Worm (Caenorhabditis elegans) whole organism, L2 larva: Measurements from ENCODE around the gene K08F9.3.
A peak's percentile ranks its signal among the peaks of the same experiment; 100 is the strongest.
"Not testable (repeated sequence)": the region's sequence is repeated elsewhere in the genome, so short reads cannot be mapped to it uniquely, and the experiment has no call there.

Experiments
- C34F6.9 ChIP-seq: fragments of 150-350 bp; optimal IDR thresholded peaks from 2 replicates; lab custom pipeline; 2014; ENCODE audit warnings: missing biosample characterization, missing genetic modification characterization
- F13H6.1 ChIP-seq: sonication (generic microtip); optimal IDR thresholded peaks from 2 replicates; lab custom pipeline; 2016; ENCODE audit warnings: missing genetic modification characterization, missing compliant biosample characterization
- R02D3.7 ChIP-seq: fragments of 150-350 bp; optimal IDR thresholded peaks from 2 replicates; lab custom pipeline; 2014; ENCODE audit warnings: missing biosample characterization, missing genetic modification characterization
- Y55F3AM.14 ChIP-seq: fragments of 200-800 bp; sonication (Bioruptor generic); optimal IDR thresholded peaks from 2 replicates; lab custom pipeline; 2018; ENCODE audit warnings: mild to moderate bottlenecking, missing genetic modification characterization, missing compliant biosample characterization
- aly-2 ChIP-seq: fragments of 150-350 bp; optimal IDR thresholded peaks from 2 replicates; lab custom pipeline; 2014; ENCODE audit warnings: missing biosample characterization, missing genetic modification characterization
- blmp-1 ChIP-seq: sonication (generic microtip); optimal IDR thresholded peaks from 2 replicates; lab custom pipeline; 2017; ENCODE audit warnings: missing genetic modification characterization, mild to moderate bottlenecking, missing compliant biosample characterization, antibody characterized with exemption, moderate library complexity; ENCODE audit not compliant: insufficient read depth
- ceh-16 ChIP-seq: fragments of 150-350 bp; optimal IDR thresholded peaks from 2 replicates; lab custom pipeline; 2014; ENCODE audit warnings: missing biosample characterization, missing genetic modification characterization
- ceh-82 ChIP-seq: fragments of 150-350 bp; optimal IDR thresholded peaks from 2 replicates; lab custom pipeline; 2014; ENCODE audit warnings: missing biosample characterization, missing genetic modification characterization
- crh-2 ChIP-seq: sonication (generic microtip); optimal IDR thresholded peaks from 2 replicates; lab custom pipeline; 2017; ENCODE audit warnings: missing biosample characterization, missing genetic modification characterization
- dmd-4 ChIP-seq: sonication (generic microtip); optimal IDR thresholded peaks from 2 replicates; lab custom pipeline; 2017; ENCODE audit warnings: missing biosample characterization, missing genetic modification characterization
- egl-27 ChIP-seq: sonication (generic microtip); optimal IDR thresholded peaks from 3 replicates; lab custom pipeline; 2017; ENCODE audit warnings: missing biosample characterization, missing genetic modification reagents, missing genetic modification characterization
- elt-1 ChIP-seq: fragments of 150-350 bp; optimal IDR thresholded peaks from 2 replicates; lab custom pipeline; 2014; ENCODE audit warnings: missing biosample characterization, missing genetic modification characterization
- elt-3 ChIP-seq: sonication (generic microtip); optimal IDR thresholded peaks from 2 replicates; lab custom pipeline; 2017; ENCODE audit warnings: missing biosample characterization, missing genetic modification characterization
- fos-1 ChIP-seq: fragments of 150-350 bp; optimal IDR thresholded peaks from 2 replicates; lab custom pipeline; 2014; ENCODE audit warnings: missing biosample characterization, missing genetic modification characterization
- gmeb-1 ChIP-seq: fragments of 150-350 bp; optimal IDR thresholded peaks from 2 replicates; lab custom pipeline; 2014; ENCODE audit warnings: missing biosample characterization, missing genetic modification characterization
- lin-11 ChIP-seq: fragments of 150-350 bp; sonication (generic microtip); optimal IDR thresholded peaks from 2 replicates; lab custom pipeline; 2014; ENCODE audit warnings: missing biosample characterization, missing genetic modification characterization, inconsistent platforms, mixed read lengths
- lin-13 ChIP-seq: fragments of 150-350 bp; optimal IDR thresholded peaks from 2 replicates; lab custom pipeline; 2014; ENCODE audit warnings: missing biosample characterization, missing genetic modification reagents, missing genetic modification characterization
- lin-39 ChIP-seq: fragments of 150-350 bp; optimal IDR thresholded peaks from 2 replicates; lab custom pipeline; 2014; ENCODE audit warnings: missing biosample characterization, missing genetic modification reagents, missing genetic modification characterization
- lsy-2 ChIP-seq, 2 experiments: fragments of 150-350 bp in 1 of 2; sonication (generic microtip) in 1 of 2; optimal IDR thresholded peaks; 2 replicates each; lab custom pipeline; 2014 to 2017; ENCODE audit warnings: missing biosample characterization in 2 of 2, missing genetic modification characterization in 2 of 2
- mab-5 ChIP-seq: fragments of 150-350 bp; optimal IDR thresholded peaks from 2 replicates; lab custom pipeline; 2014; ENCODE audit warnings: missing biosample characterization, missing genetic modification characterization
- mbf-1 ChIP-seq: sonication (generic microtip); optimal IDR thresholded peaks from 2 replicates; lab custom pipeline; 2017; ENCODE audit warnings: missing biosample characterization, missing genetic modification characterization
- mdl-1 ChIP-seq, 2 experiments: fragments of 150-350 bp in 1 of 2; sonication (generic microtip) in 1 of 2; optimal IDR thresholded peaks; 2 replicates each; lab custom pipeline; 2017; ENCODE audit warnings: missing biosample characterization in 2 of 2, missing genetic modification characterization in 2 of 2
- nhr-10 ChIP-seq: sonication (generic microtip); optimal IDR thresholded peaks from 2 replicates; lab custom pipeline; 2017; ENCODE audit warnings: missing biosample characterization, missing genetic modification characterization
- nhr-11 ChIP-seq: fragments of 150-350 bp; optimal IDR thresholded peaks from 2 replicates; lab custom pipeline; 2014; ENCODE audit warnings: missing biosample characterization, missing genetic modification characterization
- nhr-12 ChIP-seq: fragments of 150-350 bp; optimal IDR thresholded peaks from 2 replicates; lab custom pipeline; 2014; ENCODE audit warnings: missing biosample characterization, missing genetic modification characterization
- nhr-129 ChIP-seq: fragments of 150-350 bp; optimal IDR thresholded peaks from 2 replicates; lab custom pipeline; 2014; ENCODE audit warnings: missing biosample characterization, missing genetic modification characterization
- nhr-21 ChIP-seq: fragments of 150-350 bp; optimal IDR thresholded peaks from 2 replicates; lab custom pipeline; 2014; ENCODE audit warnings: missing biosample characterization, missing genetic modification characterization
- nhr-237 ChIP-seq: fragments of 150-350 bp; optimal IDR thresholded peaks from 2 replicates; lab custom pipeline; 2014; ENCODE audit warnings: missing biosample characterization, missing genetic modification characterization
- nhr-25 ChIP-seq: fragments of 150-350 bp; sonication (generic microtip); optimal IDR thresholded peaks from 3 replicates; lab custom pipeline; 2014; ENCODE audit warnings: missing biosample characterization, missing genetic modification characterization
- nhr-6 ChIP-seq: fragments of 150-350 bp; optimal IDR thresholded peaks from 2 replicates; lab custom pipeline; 2014; ENCODE audit warnings: missing biosample characterization, missing genetic modification characterization
- peb-1 ChIP-seq: fragments of 150-350 bp; optimal IDR thresholded peaks from 2 replicates; lab custom pipeline; 2014; ENCODE audit warnings: missing biosample characterization, missing genetic modification characterization
- sem-4 ChIP-seq: fragments of 150-350 bp; optimal IDR thresholded peaks from 2 replicates; lab custom pipeline; 2014; ENCODE audit warnings: missing biosample characterization, missing genetic modification reagents, missing genetic modification characterization
- skn-1 ChIP-seq: sonication (generic microtip); optimal IDR thresholded peaks from 2 replicates; lab custom pipeline; 2017; ENCODE audit warnings: missing biosample characterization, missing genetic modification characterization
- sma-3 ChIP-seq: sonication (generic microtip); optimal IDR thresholded peaks from 2 replicates; lab custom pipeline; 2016; ENCODE audit warnings: missing genetic modification reagents, missing genetic modification characterization, missing compliant biosample characterization
- sma-9 ChIP-seq, 2 experiments: fragments of 150-350 bp in 1 of 2; sonication (generic microtip) in 1 of 2; optimal IDR thresholded peaks; 2 replicates each; lab custom pipeline; 2014 to 2016; ENCODE audit warnings: missing genetic modification characterization in 2 of 2, mild to moderate bottlenecking in 1 of 2, missing biosample characterization in 1 of 2, missing compliant biosample characterization in 1 of 2, missing genetic modification reagents in 1 of 2, moderate library complexity in 1 of 2
- snpc-4 ChIP-seq: fragments of 150-350 bp; optimal IDR thresholded peaks from 2 replicates; lab custom pipeline; 2014; ENCODE audit warnings: missing biosample characterization, missing genetic modification characterization
- unc-39 ChIP-seq: fragments of 150-350 bp; optimal IDR thresholded peaks from 2 replicates; lab custom pipeline; 2014; ENCODE audit warnings: missing biosample characterization, missing genetic modification characterization
- unc-55 ChIP-seq: fragments of 150-350 bp; sonication (generic microtip); optimal IDR thresholded peaks from 3 replicates; lab custom pipeline; 2014; ENCODE audit warnings: missing biosample characterization, missing genetic modification reagents, missing genetic modification characterization
- zag-1 ChIP-seq: fragments of 150-350 bp; optimal IDR thresholded peaks from 2 replicates; lab custom pipeline; 2014; ENCODE audit warnings: missing biosample characterization, missing genetic modification characterization
- ztf-1 ChIP-seq: fragments of 200-800 bp; sonication (Bioruptor generic); conservative IDR thresholded peaks from 2 replicates; pipeline ENCODE4 v1.3.6; 2022; ENCODE audit warnings: missing genetic modification characterization, missing compliant biosample characterization
- ztf-11 ChIP-seq: sonication (generic microtip); optimal IDR thresholded peaks from 2 replicates; lab custom pipeline; 2017; ENCODE audit warnings: missing biosample characterization, missing genetic modification characterization
- ztf-4 ChIP-seq: fragments of 150-350 bp; optimal IDR thresholded peaks from 2 replicates; lab custom pipeline; 2014; ENCODE audit warnings: missing biosample characterization, missing genetic modification characterization

Gene K08F9.3

ce11 chrV:15125162-15125561 is 15.2 kb upstream of the K08F9.3 start, which contains the start of gene ugt-30:
Gene ugt-30, minus strand, starts transcription at chrV:15125262.
- TF ChIP-seq nhr-25; peb-1 (tag; lab: Kevin White, UChicago); Y55F3AM.14 (GFP tag; lab: Kevin White, UChicago): not testable (repeated sequence)

ce11 chrV:15127413-15127812 is 12.9 kb upstream of the K08F9.3 start, which contains the start of gene srj-27:
Gene srj-27, minus strand, starts transcription at chrV:15127513.
- TF ChIP-seq sem-4 (tag; lab: Kevin White, UChicago) = no peak
- no peak for TF ChIP-seq unc-39 (tag; lab: Kevin White, UChicago)
- no peak for TF ChIP-seq snpc-4 (tag; lab: Kevin White, UChicago)
- TF ChIP-seq mbf-1 (tag; lab: Kevin White, UChicago) = no peak
- no peak for TF ChIP-seq R02D3.7
- TF ChIP-seq mdl-1 (tag; optimal IDR thresholded peaks at IDR 0.05; lab: Kevin White, UChicago) = no peak
- no peak for TF ChIP-seq skn-1 (tag; lab: Kevin White, UChicago)
- TF ChIP-seq mab-5 (tag; lab: Kevin White, UChicago) = no peak
- no peak for TF ChIP-seq unc-55 (GFP tag; lab: Kevin White, UChicago)
- no peak for TF ChIP-seq elt-3 (tag; lab: Kevin White, UChicago)
- no peak for TF ChIP-seq nhr-12 (tag; lab: Kevin White, UChicago)
- TF ChIP-seq aly-2 (tag; lab: Kevin White, UChicago) = no peak

ce11 chrV:15127955-15128354 is 12.4 kb upstream of the K08F9.3 start, which contains the start of gene srr-7:
Gene srr-7, plus strand, starts transcription at chrV:15128255.
- TF ChIP-seq nhr-129 (tag; lab: Kevin White, UChicago) = no peak
- TF ChIP-seq sem-4 (tag; lab: Kevin White, UChicago) = no peak
- no peak for TF ChIP-seq C34F6.9
- no peak for TF ChIP-seq ztf-4 (tag; lab: Kevin White, UChicago)

ce11 chrV:15132423-15132822 is 7.9 kb upstream of the K08F9.3 start, which contains the start of gene str-171:
Gene str-171, minus strand, starts transcription at chrV:15132523.
- TF ChIP-seq crh-2 (tag; lab: Kevin White, UChicago) (no peak), sem-4 (tag; lab: Kevin White, UChicago) (no peak), F13H6.1 (tag; lab: Kevin White, UChicago) (no peak), lsy-2 (tag; optimal IDR thresholded peaks at IDR 0.05; lab: Kevin White, UChicago) (no peak), Y55F3AM.14 (GFP tag; lab: Kevin White, UChicago) (no peak), aly-2 (tag; lab: Kevin White, UChicago) (no peak), mdl-1 (tag; optimal IDR thresholded peaks at IDR 0.05; lab: Kevin White, UChicago) (no peak), R02D3.7 (no peak), ceh-16 (tag; lab: Kevin White, UChicago) (no peak), nhr-6 (tag; lab: Kevin White, UChicago) (no peak), lin-11 (tag; lab: Kevin White, UChicago) (no peak), sma-9 (GFP tag; optimal IDR thresholded peaks at IDR 0.05; lab: Kevin White, UChicago) (no peak), sma-9 (tag; optimal IDR thresholded peaks at IDR 0.05; lab: Kevin White, UChicago) (no peak), blmp-1 (tag; lab: Kevin White, UChicago) (no peak), unc-39 (tag; lab: Kevin White, UChicago) (no peak), dmd-4 (no peak), C34F6.9 (no peak), lin-13 (GFP tag; lab: Kevin White, UChicago) (no peak), ztf-4 (tag; lab: Kevin White, UChicago) (no peak), mbf-1 (tag; lab: Kevin White, UChicago) (no peak)

ce11 chrV:15133812-15134211 is 6.5 kb upstream of the K08F9.3 start:
- TF ChIP-seq fos-1 (tag; lab: Kevin White, UChicago) = peak; percentile 85
- TF ChIP-seq nhr-25 = no peak

ce11 chrV:15136772-15137171 is 3.6 kb upstream of the K08F9.3 start, which contains the start of gene aipl-1:
Gene aipl-1, minus strand, starts transcription at chrV:15136801.
- TF ChIP-seq F13H6.1 (tag; lab: Kevin White, UChicago) = peak; percentile 56
- peak; percentile 86 for TF ChIP-seq nhr-129 (tag; lab: Kevin White, UChicago)
- peak; percentile 3 for TF ChIP-seq sem-4 (tag; lab: Kevin White, UChicago)
- no peak for TF ChIP-seq nhr-10 (tag; lab: Kevin White, UChicago)
- peak; percentile 90 for TF ChIP-seq C34F6.9
- no peak for TF ChIP-seq aly-2 (tag; lab: Kevin White, UChicago)
- peak; percentile 52 for TF ChIP-seq ceh-82 (tag; lab: Kevin White, UChicago)
- no peak for TF ChIP-seq ceh-16 (tag; lab: Kevin White, UChicago)
- TF ChIP-seq egl-27 = peak; percentile 21
- TF ChIP-seq zag-1 (tag; lab: Kevin White, UChicago) = peak; percentile 59
- TF ChIP-seq nhr-21 = peak; percentile 60
- TF ChIP-seq crh-2 (tag; lab: Kevin White, UChicago) = peak; percentile 79
- TF ChIP-seq lin-39 (tag; lab: Kevin White, UChicago) = no peak
- no peak for TF ChIP-seq nhr-12 (tag; lab: Kevin White, UChicago)
- TF ChIP-seq elt-1 = no peak
- no peak for TF ChIP-seq ztf-11 (tag; lab: Kevin White, UChicago)
- no peak for TF ChIP-seq nhr-11
- TF ChIP-seq gmeb-1 = peak; percentile 87
- TF ChIP-seq sma-3 (GFP tag; lab: Kevin White, UChicago) = peak; percentile 63
- no peak for TF ChIP-seq ztf-1
- no peak for TF ChIP-seq nhr-237 (tag; lab: Kevin White, UChicago)
